Worm (Caenorhabditis elegans): ENCODE measurements around the gene ceh-54.

ce11 chrX:6178989-6179388 lies 15.1 kb downstream of the ceh-54 start:
- TF ChIP-seq lin-39 (tag; optimal IDR thresholded peaks at IDR 0.05) (no peak), nhr-25 (tag; optimal IDR thresholded peaks at IDR 0.05) (no peak), ama-1 (optimal IDR thresholded peaks at IDR 0.05) (no peak), ceh-82 (tag; optimal IDR thresholded peaks at IDR 0.05) (no peak), peb-1 (tag; optimal IDR thresholded peaks at IDR 0.05) (no peak)

Data from whole organism, L2 larva.